Fruit fly (Drosophila melanogaster) whole organism, embryonic: ENCODE data around the gene RpL32.

Source experiments
- Adf1 ChIP-seq: fragments of 200-800 bp; sonication (Bioruptor generic); IDR thresholded peaks from 2 replicates; pipeline ENCODE4 v1.3.6; 2022; ENCODE audit warnings: missing biosample characterization, missing genetic modification characterization
- B-H2 ChIP-seq: fragments of 200-800 bp; sonication (Bioruptor generic); optimal IDR thresholded peaks from 2 replicates; lab custom pipeline; 2018; ENCODE audit warnings: missing biosample characterization, mild to moderate bottlenecking, missing genetic modification characterization
- CG10147 ChIP-seq: fragments of 200-800 bp; sonication (Bioruptor generic); optimal IDR thresholded peaks from 2 replicates; lab custom pipeline; 2019; ENCODE audit warnings: missing biosample characterization, mild to moderate bottlenecking, missing genetic modification characterization, moderate library complexity
- CG10321 ChIP-seq: fragments of 200-800 bp; sonication (Bioruptor generic); IDR thresholded peaks from 2 replicates; pipeline ENCODE4 v1.3.6; 2022; ENCODE audit warnings: missing biosample characterization, missing genetic modification characterization
- CG10654 ChIP-seq: fragments of 200-800 bp; sonication (Bioruptor generic); optimal IDR thresholded peaks from 2 replicates; lab custom pipeline; 2016; ENCODE audit warnings: missing biosample characterization, missing genetic modification characterization
- CG11560 ChIP-seq: fragments of 200-800 bp; sonication (Bioruptor generic); IDR thresholded peaks from 3 replicates; pipeline ENCODE4 v1.3.6; 2022; ENCODE audit warnings: missing biosample characterization, missing genetic modification characterization
- CG12071 ChIP-seq: fragments of 200-800 bp; sonication (Bioruptor generic); optimal IDR thresholded peaks from 3 replicates; lab custom pipeline; 2018; ENCODE audit warnings: missing biosample characterization, mild to moderate bottlenecking, missing genetic modification characterization
- CG12744 ChIP-seq: fragments of 200-800 bp; sonication (Bioruptor generic); optimal IDR thresholded peaks from 2 replicates; lab custom pipeline; 2016; ENCODE audit warnings: missing biosample characterization, missing genetic modification characterization
- CG13123 ChIP-seq: fragments of 200-800 bp; sonication (Bioruptor generic); optimal IDR thresholded peaks from 2 replicates; lab custom pipeline; 2016; ENCODE audit warnings: missing biosample characterization, missing genetic modification characterization
- CG14710 ChIP-seq: fragments of 200-800 bp; sonication (Bioruptor generic); optimal IDR thresholded peaks from 3 replicates; lab custom pipeline; 2019; ENCODE audit warnings: missing biosample characterization, mild to moderate bottlenecking, missing genetic modification characterization, moderate library complexity
- CG17361 ChIP-seq: fragments of 200-800 bp; sonication (Bioruptor generic); IDR thresholded peaks from 3 replicates; pipeline ENCODE4 v1.3.6; 2022; ENCODE audit warnings: missing biosample characterization, missing genetic modification characterization
- CG1792 ChIP-seq: fragments of 200-800 bp; sonication (Bioruptor generic); optimal IDR thresholded peaks from 2 replicates; lab custom pipeline; 2016; ENCODE audit warnings: missing biosample characterization, missing genetic modification characterization
- CG30403 ChIP-seq: fragments of 200-800 bp; sonication (Bioruptor generic); optimal IDR thresholded peaks from 3 replicates; lab custom pipeline; 2016; ENCODE audit warnings: missing biosample characterization, missing genetic modification characterization
- CG33213 ChIP-seq: fragments of 200-800 bp; sonication (Bioruptor generic); optimal IDR thresholded peaks from 3 replicates; lab custom pipeline; 2016; ENCODE audit warnings: missing biosample characterization, missing genetic modification characterization
- CG3407 ChIP-seq: fragments of 200-800 bp; sonication (Bioruptor generic); optimal IDR thresholded peaks from 2 replicates; lab custom pipeline; 2018; ENCODE audit warnings: missing biosample characterization, mild to moderate bottlenecking, missing genetic modification characterization
- CG34422 ChIP-seq: fragments of 200-800 bp; sonication (Bioruptor generic); IDR thresholded peaks from 3 replicates; pipeline ENCODE4 v1.3.6; 2022; ENCODE audit warnings: missing biosample characterization, missing genetic modification characterization
- CG4854 ChIP-seq: fragments of 200-800 bp; sonication (Bioruptor generic); optimal IDR thresholded peaks from 2 replicates; lab custom pipeline; 2016; ENCODE audit warnings: missing biosample characterization, missing genetic modification characterization, inconsistent platforms
- CG6272 ChIP-seq: fragments of 200-800 bp; sonication (Bioruptor generic); IDR thresholded peaks from 2 replicates; pipeline ENCODE4 v1.3.6; 2022; ENCODE audit warnings: missing biosample characterization, missing genetic modification characterization
- CG6791 ChIP-seq: fragments of 200-800 bp; sonication (Bioruptor generic); IDR thresholded peaks from 3 replicates; pipeline ENCODE4 v1.3.6; 2022; ENCODE audit warnings: missing biosample characterization, missing genetic modification characterization; ENCODE audit not compliant: partially characterized antibody
- CG7271 ChIP-seq: fragments of 200-800 bp; sonication (Bioruptor generic); optimal IDR thresholded peaks from 2 replicates; lab custom pipeline; 2018; ENCODE audit warnings: missing biosample characterization, mild to moderate bottlenecking, missing genetic modification characterization, moderate library complexity
- CG7372 ChIP-seq: fragments of 200-800 bp; sonication (Bioruptor generic); IDR thresholded peaks from 2 replicates; pipeline ENCODE4 v1.3.6; 2022; ENCODE audit warnings: missing biosample characterization, missing genetic modification characterization
- CG7987 ChIP-seq: fragments of 200-800 bp; sonication (Bioruptor generic); optimal IDR thresholded peaks from 2 replicates; lab custom pipeline; 2018; ENCODE audit warnings: missing biosample characterization, mild to moderate bottlenecking, missing genetic modification characterization, moderate library complexity
- CG9727 ChIP-seq: fragments of 200-800 bp; sonication (Bioruptor generic); optimal IDR thresholded peaks from 3 replicates; lab custom pipeline; 2017; ENCODE audit warnings: missing biosample characterization, mild to moderate bottlenecking, missing genetic modification characterization
- CG9817 ChIP-seq: fragments of 200-800 bp; sonication (Bioruptor generic); optimal IDR thresholded peaks from 2 replicates; lab custom pipeline; 2018; ENCODE audit warnings: missing biosample characterization, mild to moderate bottlenecking, missing genetic modification characterization, moderate library complexity
- CHES-1-like ChIP-seq: fragments of 200-800 bp; sonication (Bioruptor generic); optimal IDR thresholded peaks from 2 replicates; lab custom pipeline; 2016; ENCODE audit warnings: missing biosample characterization, missing genetic modification characterization
- Dp ChIP-seq: fragments of 200-800 bp; sonication (Bioruptor generic); optimal IDR thresholded peaks from 2 replicates; lab custom pipeline; 2018; ENCODE audit warnings: missing biosample characterization, mild to moderate bottlenecking, missing genetic modification characterization, moderate library complexity
- ERR ChIP-seq: fragments of 200-800 bp; sonication (Bioruptor generic); optimal IDR thresholded peaks from 2 replicates; lab custom pipeline; 2016; ENCODE audit warnings: missing biosample characterization, missing genetic modification characterization
- Ets65A ChIP-seq: fragments of 200-800 bp; sonication (Bioruptor generic); peaks from one replicate; lab custom pipeline; 2016; ENCODE audit warnings: missing biosample characterization, missing genetic modification characterization
- HLHmδ ChIP-seq: fragments of 200-800 bp; sonication (Bioruptor generic); optimal IDR thresholded peaks from 2 replicates; lab custom pipeline; 2018; ENCODE audit warnings: missing biosample characterization, mild to moderate bottlenecking, missing genetic modification characterization, moderate library complexity
- HmgD ChIP-seq: fragments of 200-800 bp; sonication (Bioruptor generic); optimal IDR thresholded peaks from 3 replicates; lab custom pipeline; 2016; ENCODE audit warnings: missing biosample characterization, missing genetic modification characterization
- Med ChIP-seq: fragments of 200-800 bp; sonication (Bioruptor generic); peaks from one replicate; lab custom pipeline; 2016; ENCODE audit warnings: missing biosample characterization, missing genetic modification characterization, mild to moderate bottlenecking, inconsistent platforms, moderate library complexity
- Mes4 ChIP-seq: fragments of 200-800 bp; sonication (Bioruptor generic); optimal IDR thresholded peaks from 2 replicates; lab custom pipeline; 2016; ENCODE audit warnings: missing biosample characterization, missing genetic modification characterization
- Myb ChIP-seq: fragments of 200-800 bp; sonication (Bioruptor generic); optimal IDR thresholded peaks from 2 replicates; lab custom pipeline; 2016; ENCODE audit warnings: missing biosample characterization, missing genetic modification characterization
- YL-1 ChIP-seq: fragments of 200-800 bp; sonication (Bioruptor generic); optimal IDR thresholded peaks from 3 replicates; lab custom pipeline; 2017; ENCODE audit warnings: missing biosample characterization, mild to moderate bottlenecking, missing genetic modification characterization
- al ChIP-seq: fragments of 200-800 bp; sonication (Bioruptor generic); IDR thresholded peaks from 2 replicates; pipeline ENCODE4 v1.3.6; 2022; ENCODE audit warnings: missing biosample characterization, missing genetic modification characterization
- ara ChIP-seq: fragments of 200-800 bp; sonication (Bioruptor generic); IDR thresholded peaks from 2 replicates; pipeline ENCODE4 v1.3.6; 2022; ENCODE audit warnings: missing biosample characterization, missing genetic modification characterization
- cato ChIP-seq: fragments of 200-800 bp; sonication (Bioruptor generic); optimal IDR thresholded peaks from 2 replicates; lab custom pipeline; 2016; ENCODE audit warnings: missing biosample characterization, missing genetic modification characterization, borderline replicate concordance
- chn ChIP-seq: fragments of 200-800 bp; sonication (Bioruptor generic); optimal IDR thresholded peaks from 2 replicates; lab custom pipeline; 2016; ENCODE audit warnings: missing biosample characterization, missing genetic modification characterization
- ci ChIP-seq: fragments of 200-800 bp; sonication (Bioruptor generic); IDR thresholded peaks from 3 replicates; pipeline ENCODE4 v1.3.6; 2022; ENCODE audit warnings: missing biosample characterization, missing genetic modification characterization
- fd102C ChIP-seq: fragments of 200-800 bp; sonication (Bioruptor generic); optimal IDR thresholded peaks from 2 replicates; lab custom pipeline; 2018; ENCODE audit warnings: missing biosample characterization, mild to moderate bottlenecking, missing genetic modification characterization, moderate library complexity
- hkb ChIP-seq, 2 experiments: fragments of 200-800 bp in 1 of 2; fragments of >200 bp in 1 of 2; sonication (Bioruptor generic) in 1 of 2; IDR thresholded peaks in 1 of 2; optimal IDR thresholded peaks in 1 of 2; 2 replicates each; pipeline versions ENCODE4 v1.3.6 to Lab custom; 2017 to 2022; ENCODE audit warnings: missing biosample characterization in 1 of 2, missing genetic modification characterization in 1 of 2
- pzg ChIP-seq: fragments of 200-800 bp; sonication (Bioruptor generic); optimal IDR thresholded peaks from 3 replicates; lab custom pipeline; 2018; ENCODE audit warnings: missing biosample characterization, mild to moderate bottlenecking, missing genetic modification characterization, moderate library complexity
- slp2 ChIP-seq: fragments of 200-800 bp; sonication (Bioruptor generic); optimal IDR thresholded peaks from 2 replicates; lab custom pipeline; 2016; ENCODE audit warnings: missing biosample characterization, missing genetic modification characterization
- tap ChIP-seq: fragments of 200-800 bp; optimal IDR thresholded peaks from 3 replicates; lab custom pipeline; 2019; ENCODE audit warnings: missing biosample characterization, mild to moderate bottlenecking, missing genetic modification characterization, moderate library complexity
- tin ChIP-seq: fragments of 200-800 bp; sonication (Bioruptor generic); optimal IDR thresholded peaks from 3 replicates; lab custom pipeline; 2016; ENCODE audit warnings: missing biosample characterization, missing genetic modification characterization
- vnd ChIP-seq: fragments of 200-800 bp; sonication (Bioruptor generic); IDR thresholded peaks from 3 replicates; pipeline ENCODE4 v1.3.6; 2022; ENCODE audit warnings: missing biosample characterization, missing genetic modification characterization; ENCODE audit not compliant: partially characterized antibody
- wek ChIP-seq: fragments of 200-800 bp; sonication (Bioruptor generic); optimal IDR thresholded peaks from 3 replicates; lab custom pipeline; 2018; ENCODE audit warnings: missing biosample characterization, mild to moderate bottlenecking, missing genetic modification characterization, moderate library complexity
- wor ChIP-seq: fragments of 200-800 bp; sonication (Bioruptor generic); IDR thresholded peaks from 2 replicates; pipeline ENCODE4 v1.3.6; 2022; ENCODE audit warnings: missing biosample characterization, missing genetic modification characterization
- zen ChIP-seq: fragments of 200-800 bp; sonication (Bioruptor generic); optimal IDR thresholded peaks from 3 replicates; lab custom pipeline; 2018; ENCODE audit warnings: missing biosample characterization, mild to moderate bottlenecking, missing genetic modification characterization, moderate library complexity

Gene RpL32

dm6 chr3R:30043139-30043744 lies 2.7 kb downstream of the RpL32 start, which contains the start of gene Sry-delta (continued):
- peak; percentile 88 for TF ChIP-seq CG14710 (tag; lab: Kevin White, UChicago)
- TF ChIP-seq CG1792 (GFP tag; lab: Kevin White, UChicago): peak; percentile 79
- 0 out of 3 replicates have a peak, but pooled peaks have one; percentile 28 for TF ChIP-seq CG11560 (tag; lab: Robert Waterston, UW)
- TF ChIP-seq Med (GFP tag; lab: Kevin White, UChicago): peak; percentile 99
- peak; percentile 97 for TF ChIP-seq pzg
- peak; percentile 85 for TF ChIP-seq chn
- no peak for TF ChIP-seq CG3407 (GFP tag; lab: Kevin White, UChicago)
- peak; percentile 78 for TF ChIP-seq CG9727 (GFP tag; lab: Kevin White, UChicago)
- TF ChIP-seq CG13123: peak; percentile 40
- TF ChIP-seq Dp (GFP tag; lab: Kevin White, UChicago): peak; percentile 56
- TF ChIP-seq slp2: peak; percentile 77
- peak; percentile 8; the same call in 1 of the 2 replicates for TF ChIP-seq CG10321 (GFP tag; lab: Robert Waterston, UW)
- peak; percentile 18 for TF ChIP-seq HLHmδ (GFP tag; lab: Kevin White, UChicago)
- TF ChIP-seq HmgD: peak; percentile 96
- TF ChIP-seq B-H2 (GFP tag; lab: Kevin White, UChicago): peak; percentile 90
- TF ChIP-seq Myb: peak; percentile 70
- peak; percentile 76 for TF ChIP-seq ara
- TF ChIP-seq cato (GFP tag; lab: Kevin White, UChicago): peak; percentile 28
- peak; percentile 61 for TF ChIP-seq Mes4 (GFP tag; lab: Kevin White, UChicago)
- TF ChIP-seq CG33213: peak; percentile 90
- peak; percentile 44 for TF ChIP-seq fd102C (GFP tag; lab: Kevin White, UChicago)
- peak; percentile 86 for TF ChIP-seq ERR (GFP tag; lab: Kevin White, UChicago)
- peak; percentile 67 for TF ChIP-seq CG10147
- peak; percentile 44; the same call in 1 of the 2 replicates for TF ChIP-seq CG7372 (GFP tag; lab: Robert Waterston, UW)
- TF ChIP-seq CG12744 (GFP tag; lab: Kevin White, UChicago): peak; percentile 55
- TF ChIP-seq CG9817 (tag; lab: Kevin White, UChicago): peak; percentile 79
- peak; percentile 80 for TF ChIP-seq al (GFP tag; lab: Robert Waterston, UW)
- peak; percentile 46; the same call in 2 of the 3 replicates for TF ChIP-seq vnd (GFP tag; lab: Robert Waterston, UW)
- TF ChIP-seq hkb (optimal IDR thresholded peaks at IDR 0.05; lab: Kevin White, UChicago): no peak
- peak; percentile 75 for TF ChIP-seq hkb (GFP tag; IDR thresholded peaks at IDR 0.05; lab: Robert Waterston, UW)
- peak; percentile 51 for TF ChIP-seq tap (tag; lab: Kevin White, UChicago)
- TF ChIP-seq CG10654 (GFP tag; lab: Kevin White, UChicago): peak; percentile 85
- no peak for TF ChIP-seq wor (GFP tag; lab: Robert Waterston, UW)
- TF ChIP-seq CG34422 (GFP tag; lab: Robert Waterston, UW): peak; percentile 84
- peak; percentile 95 for TF ChIP-seq CHES-1-like (GFP tag; lab: Kevin White, UChicago)
- TF ChIP-seq CG6791: peak; percentile 76
- TF ChIP-seq Ets65A (GFP tag; lab: Kevin White, UChicago): peak; percentile 99
- TF ChIP-seq Adf1: peak; percentile 55; the same call in 1 of the 2 replicates
- peak; percentile 98 for TF ChIP-seq YL-1
- TF ChIP-seq zen (tag; lab: Kevin White, UChicago): peak; percentile 80
- peak; percentile 23 for TF ChIP-seq wek (GFP tag; lab: Kevin White, UChicago)
- peak; percentile 83 for TF ChIP-seq CG7987 (GFP tag; lab: Kevin White, UChicago)
- TF ChIP-seq ci (GFP tag; lab: Robert Waterston, UW): peak; percentile 86
- peak; percentile 90 for TF ChIP-seq CG30403 (GFP tag; lab: Kevin White, UChicago)
- peak; percentile 71 for TF ChIP-seq CG17361 (GFP tag; lab: Robert Waterston, UW)
- TF ChIP-seq CG7271: peak; percentile 3
- TF ChIP-seq CG12071 (GFP tag; lab: Kevin White, UChicago): no peak
- TF ChIP-seq CG4854 (GFP tag; lab: Kevin White, UChicago): peak; percentile 69
- peak; percentile 69 for TF ChIP-seq CG6272
- TF ChIP-seq tin (GFP tag; lab: Kevin White, UChicago): peak; percentile 91
